Worm (Caenorhabditis elegans): Measurements from ENCODE around the gene srx-136.

The srx-136 gene

ce11 chrV:13892457-13893375, 35.5 kb downstream of the srx-136 start, which contains the start of gene sptl-3:
sptl-3 (plus strand) TSS chrV:13893325.
- TF ChIP-seq unc-62 (GFP tag; optimal IDR thresholded peaks at IDR 0.05): no peak

- TF ChIP-seq unc-62 (GFP tag; optimal IDR thresholded peaks at IDR 0.05): no peak
Measured at ce11 chrV:13893583-13893982, 36.4 kb downstream of the srx-136 start.

- TF ChIP-seq unc-62 (GFP tag; optimal IDR thresholded peaks at IDR 0.05): no peak
Measured at ce11 chrV:13898356-13898755, 41.1 kb downstream of the srx-136 start, which contains the start of gene cyp-35C1. cyp-35C1 (minus strand) TSS chrV:13898487.

- TF ChIP-seq unc-62 (GFP tag; optimal IDR thresholded peaks at IDR 0.05): no peak
Measured at ce11 chrV:13899213-13899612, 42.0 kb downstream of the srx-136 start, which contains the start of gene oac-3. oac-3 (plus strand) TSS chrV:13899513.

- TF ChIP-seq unc-62 (GFP tag; optimal IDR thresholded peaks at IDR 0.05): no peak
Measured at ce11 chrV:13902495-13902894, 45.3 kb downstream of the srx-136 start, which contains the start of gene C06B3.1. C06B3.1 (plus strand) TSS chrV:13902795.

- no peak for TF ChIP-seq unc-62 (GFP tag; optimal IDR thresholded peaks at IDR 0.05)
Measured at ce11 chrV:13904446-13904845, 47.2 kb downstream of the srx-136 start, which contains the start of gene stdh-3. stdh-3 (plus strand) TSS chrV:13904611.

ce11 chrV:13906166-13906565, 48.9 kb downstream of the srx-136 start, which contains the start of gene stdh-1:
stdh-1 (plus strand) TSS chrV:13906492.
- TF ChIP-seq unc-62 (GFP tag; optimal IDR thresholded peaks at IDR 0.05): no peak

- no peak for TF ChIP-seq unc-62 (GFP tag; optimal IDR thresholded peaks at IDR 0.05)
Measured at ce11 chrV:13907557-13908104, 50.4 kb downstream of the srx-136 start.

ce11 chrV:13908120-13908915, 51.1 kb downstream of the srx-136 start:
- TF ChIP-seq unc-62 (GFP tag; optimal IDR thresholded peaks at IDR 0.05): no peak
